Worm (Caenorhabditis elegans): ENCODE data around the gene R02F2.10.

- peak in 1 of 2 experiments; percentile 74 for TF ChIP-seq mdl-1 (tag; optimal IDR thresholded peaks at IDR 0.05)
- TF ChIP-seq ama-1 (optimal IDR thresholded peaks at IDR 0.05) = no peak
- TF ChIP-seq mes-2 (tag; optimal IDR thresholded peaks at IDR 0.05; ENCODE audit: poor library complexity, severe bottlenecking) = no peak
- no peak for TF ChIP-seq rbr-2 (tag; optimal IDR thresholded peaks at IDR 0.05)
- TF ChIP-seq lin-13 (GFP tag; optimal IDR thresholded peaks at IDR 0.05) = no peak
- no peak for TF ChIP-seq fos-1 (tag; optimal IDR thresholded peaks at IDR 0.05)
- TF ChIP-seq lsy-2 (tag; optimal IDR thresholded peaks at IDR 0.05) = no peak
- no peak for TF ChIP-seq dve-1 (tag; optimal IDR thresholded peaks at IDR 0.05; ENCODE audit: insufficient read depth)
- no peak for TF ChIP-seq nhr-76 (tag; optimal IDR thresholded peaks at IDR 0.05)
- no peak for TF ChIP-seq snpc-4 (tag; optimal IDR thresholded peaks at IDR 0.05)
- no peak for TF ChIP-seq F26F4.8 (GFP tag; conservative IDR thresholded peaks at IDR 0.05)
- no peak for TF ChIP-seq nhr-11 (tag; optimal IDR thresholded peaks at IDR 0.05)
Observed at ce11 chrIII:5472693-5473092, 5.4 kb upstream of the R02F2.10 start.
